Fruit fly (Drosophila melanogaster) whole organism, prepupa: Measurements from ENCODE around the gene Tollo.

Experiments
- CG15336 ChIP-seq: fragments of 200-800 bp; sonication (Bioruptor generic); IDR thresholded peaks from 2 replicates; pipeline ENCODE4 v1.3.6; 2022; ENCODE audit warnings: missing biosample characterization, missing genetic modification characterization
- CG16779 ChIP-seq: fragments of 200-800 bp; sonication (Bioruptor generic); optimal IDR thresholded peaks from 3 replicates; lab custom pipeline; 2017; ENCODE audit warnings: missing biosample characterization, mild to moderate bottlenecking, missing genetic modification characterization
- CG7368 ChIP-seq: fragments of 200-800 bp; sonication (Bioruptor generic); optimal IDR thresholded peaks from 3 replicates; lab custom pipeline; 2016; ENCODE audit warnings: missing biosample characterization, missing genetic modification characterization
- OdsH ChIP-seq: fragments of 200-800 bp; sonication (Bioruptor generic); optimal IDR thresholded peaks from 3 replicates; lab custom pipeline; 2016; ENCODE audit warnings: missing biosample characterization, missing genetic modification characterization
- acj6 ChIP-seq: fragments of 200-800 bp; sonication (Bioruptor generic); optimal IDR thresholded peaks from 3 replicates; lab custom pipeline; 2016; ENCODE audit warnings: missing biosample characterization, missing genetic modification characterization
- pdm3 ChIP-seq: fragments of 200-800 bp; sonication (Bioruptor generic); optimal IDR thresholded peaks from 3 replicates; lab custom pipeline; 2016; ENCODE audit warnings: missing biosample characterization, missing genetic modification characterization
- salr ChIP-seq, 2 experiments: fragments of 200-800 bp; sonication (Bioruptor generic); optimal IDR thresholded peaks; 3 replicates each; lab custom pipeline; 2016 to 2018; ENCODE audit warnings: missing biosample characterization in 2 of 2, missing genetic modification characterization in 2 of 2, mild to moderate bottlenecking in 1 of 2
- svp ChIP-seq: fragments of 200-800 bp; sonication (Bioruptor generic); peaks from one replicate; lab custom pipeline; 2016; ENCODE audit warnings: missing biosample characterization, missing genetic modification characterization

DNA sequence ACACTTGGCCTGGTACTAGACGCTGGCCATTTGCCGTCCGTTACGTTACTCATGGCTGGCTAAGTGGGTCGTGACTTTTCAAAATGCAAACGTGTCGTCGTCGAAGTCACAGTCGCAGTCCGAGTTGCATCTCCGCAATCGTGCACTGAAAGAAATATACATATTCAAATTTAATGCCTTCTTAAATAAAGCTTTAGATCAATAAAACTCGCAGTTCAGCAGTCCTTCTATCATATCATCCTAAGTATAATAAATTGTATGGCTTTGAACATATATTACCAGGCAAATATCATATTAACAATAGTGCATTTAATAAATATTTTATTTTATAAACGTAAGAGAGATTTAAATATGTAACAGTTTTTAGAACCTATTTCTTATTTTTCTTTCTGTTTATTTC is 14.3 kb downstream of the Tollo start:
- no peak for TF ChIP-seq CG15336 (GFP tag; lab: Robert Waterston, UW)
- TF ChIP-seq CG7368 (GFP tag; lab: Kevin White, UChicago) = no peak
- TF ChIP-seq OdsH = peak; percentile 11
- TF ChIP-seq svp (GFP tag; lab: Kevin White, UChicago) = peak; percentile 32
- no peak for TF ChIP-seq pdm3 (GFP tag; lab: Kevin White, UChicago)
- TF ChIP-seq acj6 = no peak
- TF ChIP-seq CG16779 (tag; lab: Kevin White, UChicago) = no peak
- no peak for TF ChIP-seq salr (GFP tag; optimal IDR thresholded peaks at IDR 0.05; lab: Kevin White, UChicago)
